Fruit fly (Drosophila melanogaster) whole organism, embryonic: Measurements from ENCODE around the gene Mfe2.

Source experiments
- Awh ChIP-seq: fragments of 200-800 bp; sonication (Bioruptor generic); IDR thresholded peaks from 2 replicates; pipeline ENCODE4, ENCODE4 v1.3.6; 2022; ENCODE audit warnings: missing biosample characterization, missing genetic modification characterization
- Bdp1 ChIP-seq: fragments of 200-800 bp; sonication (Bioruptor generic); optimal IDR thresholded peaks from 3 replicates; lab custom pipeline; 2016; ENCODE audit warnings: missing biosample characterization, missing genetic modification characterization
- Blimp-1 ChIP-seq: fragments of 200-800 bp; sonication (Bioruptor generic); optimal IDR thresholded peaks from 3 replicates; lab custom pipeline; 2018; ENCODE audit warnings: missing biosample characterization, missing genetic modification characterization, mild to moderate bottlenecking, moderate library complexity, missing genetic modification reagents
- CG10147 ChIP-seq: fragments of 200-800 bp; sonication (Bioruptor generic); optimal IDR thresholded peaks from 2 replicates; lab custom pipeline; 2019; ENCODE audit warnings: missing biosample characterization, mild to moderate bottlenecking, missing genetic modification characterization, moderate library complexity
- CG1233 ChIP-seq: fragments of 200-800 bp; sonication (Bioruptor generic); optimal IDR thresholded peaks from 4 replicates; lab custom pipeline; 2018; ENCODE audit warnings: missing biosample characterization, mild to moderate bottlenecking, missing genetic modification characterization
- CG12659 ChIP-seq: fragments of 200-800 bp; sonication (Bioruptor generic); optimal IDR thresholded peaks from 3 replicates; lab custom pipeline; 2017; ENCODE audit warnings: mild to moderate bottlenecking, missing biosample characterization, missing genetic modification reagents, missing genetic modification characterization
- CG13624 ChIP-seq: fragments of 200-800 bp; sonication (Bioruptor generic); optimal IDR thresholded peaks from 2 replicates; lab custom pipeline; 2016; ENCODE audit warnings: missing biosample characterization, missing genetic modification characterization
- CG14710 ChIP-seq: fragments of 200-800 bp; sonication (Bioruptor generic); optimal IDR thresholded peaks from 3 replicates; lab custom pipeline; 2019; ENCODE audit warnings: missing biosample characterization, mild to moderate bottlenecking, missing genetic modification characterization, moderate library complexity
- CG15514 ChIP-seq: fragments of 200-800 bp; sonication (Bioruptor generic); optimal IDR thresholded peaks from 3 replicates; lab custom pipeline; 2017; ENCODE audit warnings: missing biosample characterization, missing genetic modification characterization, mild to moderate bottlenecking, moderate library complexity, missing genetic modification reagents
- CG15696 ChIP-seq: fragments of 200-800 bp; sonication (Bioruptor generic); optimal IDR thresholded peaks from 2 replicates; lab custom pipeline; 2019; ENCODE audit warnings: missing biosample characterization, mild to moderate bottlenecking, missing genetic modification characterization, moderate library complexity
- CG2199 ChIP-seq: fragments of 200-800 bp; sonication (Bioruptor generic); IDR thresholded peaks from 3 replicates; pipeline ENCODE4 v1.3.6; 2022; ENCODE audit warnings: missing biosample characterization, missing genetic modification characterization
- CG2202 ChIP-seq: fragments of 200-800 bp; sonication (Bioruptor generic); optimal IDR thresholded peaks from 2 replicates; lab custom pipeline; 2018; ENCODE audit warnings: missing biosample characterization, mild to moderate bottlenecking, missing genetic modification characterization
- CG2889 ChIP-seq: fragments of 200-800 bp; sonication (Bioruptor generic); IDR thresholded peaks from 3 replicates; pipeline ENCODE4 v1.3.6; 2022; ENCODE audit warnings: missing biosample characterization, missing genetic modification characterization
- CG30020 ChIP-seq: fragments of 200-800 bp; optimal IDR thresholded peaks from 2 replicates; lab custom pipeline; 2019; ENCODE audit warnings: missing biosample characterization, mild to moderate bottlenecking, missing genetic modification characterization, moderate library complexity
- CG3838 ChIP-seq: fragments of 200-800 bp; sonication (Bioruptor generic); optimal IDR thresholded peaks from 3 replicates; lab custom pipeline; 2016; ENCODE audit warnings: missing biosample characterization, missing genetic modification characterization
- CG4730 ChIP-seq: fragments of 200-800 bp; sonication (Bioruptor generic); IDR thresholded peaks from 2 replicates; pipeline ENCODE4 v1.3.6; 2022; ENCODE audit warnings: missing biosample characterization, missing genetic modification characterization
- CG5953 ChIP-seq: fragments of 200-800 bp; sonication (Bioruptor generic); IDR thresholded peaks from 2 replicates; pipeline ENCODE4 v1.3.6; 2022; ENCODE audit warnings: missing biosample characterization, missing genetic modification characterization
- CG6175 ChIP-seq: fragments of 200-800 bp; sonication (Bioruptor generic); IDR thresholded peaks from 3 replicates; pipeline ENCODE4 v1.3.6; 2022; ENCODE audit warnings: missing biosample characterization, missing genetic modification characterization
- CTCF ChIP-seq: fragments of 200-800 bp; sonication (Bioruptor generic); optimal IDR thresholded peaks from 2 replicates; lab custom pipeline; 2017; ENCODE audit warnings: missing biosample characterization, mild to moderate bottlenecking, missing genetic modification characterization, moderate library complexity
- CrebB ChIP-seq: fragments of 200-800 bp; sonication (Bioruptor generic); optimal IDR thresholded peaks from 3 replicates; lab custom pipeline; 2018; ENCODE audit warnings: missing biosample characterization, mild to moderate bottlenecking, missing genetic modification characterization
- Drgx ChIP-seq: fragments of 200-800 bp; sonication (Bioruptor generic); IDR thresholded peaks from 2 replicates; pipeline ENCODE4 v1.3.6; 2022; ENCODE audit warnings: missing biosample characterization, missing genetic modification characterization
- E2f1 ChIP-seq: fragments of 200-800 bp; sonication (Bioruptor generic); IDR thresholded peaks from 2 replicates; pipeline ENCODE4 v1.3.6; 2022; ENCODE audit warnings: missing biosample characterization, missing genetic modification characterization
- E2f2 ChIP-seq: fragments of 200-800 bp; sonication (Bioruptor generic); IDR thresholded peaks from 2 replicates; pipeline ENCODE4 v1.3.6; 2022; ENCODE audit warnings: missing biosample characterization, missing genetic modification characterization
- Ets65A ChIP-seq: fragments of 200-800 bp; sonication (Bioruptor generic); peaks from one replicate; lab custom pipeline; 2016; ENCODE audit warnings: missing biosample characterization, missing genetic modification characterization
- Gug ChIP-seq: fragments of 200-800 bp; sonication (Bioruptor generic); IDR thresholded peaks from 4 replicates; pipeline ENCODE4 v1.3.6; 2022; ENCODE audit warnings: missing biosample characterization, missing genetic modification characterization
- Hr39 ChIP-seq: fragments of >200 bp; optimal IDR thresholded peaks from 2 replicates; lab custom pipeline; 2017
- Neu2 ChIP-seq: fragments of 200-800 bp; sonication (Bioruptor generic); optimal IDR thresholded peaks from 3 replicates; lab custom pipeline; 2016; ENCODE audit warnings: missing biosample characterization, missing genetic modification characterization, borderline replicate concordance
- Oli ChIP-seq: fragments of 200-800 bp; sonication (Bioruptor generic); optimal IDR thresholded peaks from 2 replicates; lab custom pipeline; 2018; ENCODE audit warnings: missing biosample characterization, mild to moderate bottlenecking, missing genetic modification characterization, moderate library complexity
- Optix ChIP-seq: fragments of 200-800 bp; sonication (Bioruptor generic); IDR thresholded peaks from 3 replicates; pipeline ENCODE4 v1.3.6; 2022; ENCODE audit warnings: missing biosample characterization, missing genetic modification characterization
- ara ChIP-seq: fragments of 200-800 bp; sonication (Bioruptor generic); IDR thresholded peaks from 2 replicates; pipeline ENCODE4 v1.3.6; 2022; ENCODE audit warnings: missing biosample characterization, missing genetic modification characterization
- bab2 ChIP-seq: fragments of 200-800 bp; sonication (Bioruptor generic); optimal IDR thresholded peaks from 2 replicates; lab custom pipeline; 2016; ENCODE audit warnings: missing biosample characterization, missing genetic modification characterization
- caup ChIP-seq: fragments of 200-800 bp; sonication (Bioruptor generic); optimal IDR thresholded peaks from 3 replicates; lab custom pipeline; 2017; ENCODE audit warnings: missing biosample characterization, mild to moderate bottlenecking, missing genetic modification characterization, moderate library complexity; ENCODE audit not compliant: severe bottlenecking
- corto ChIP-seq: fragments of 200-800 bp; sonication (Bioruptor generic); optimal IDR thresholded peaks from 2 replicates; lab custom pipeline; 2016; ENCODE audit warnings: missing biosample characterization, mild to moderate bottlenecking, missing genetic modification characterization, moderate library complexity
- dimm ChIP-seq: fragments of 200-800 bp; sonication (Bioruptor generic); IDR thresholded peaks from 2 replicates; pipeline ENCODE4 v1.3.6; 2022; ENCODE audit warnings: missing biosample characterization, missing genetic modification characterization
- disco-r ChIP-seq: fragments of 200-800 bp; sonication (Bioruptor generic); optimal IDR thresholded peaks from 2 replicates; lab custom pipeline; 2016; ENCODE audit warnings: missing biosample characterization, missing genetic modification characterization
- eve ChIP-seq, 2 experiments: fragments of >200 bp; optimal IDR thresholded peaks; 2 replicates each; lab custom pipeline; 2017; ENCODE audit warnings: missing biosample characterization in 2 of 2, missing genetic modification characterization in 2 of 2
- fd3F ChIP-seq: fragments of 200-800 bp; sonication (Bioruptor generic); optimal IDR thresholded peaks from 2 replicates; lab custom pipeline; 2018; ENCODE audit warnings: missing biosample characterization, mild to moderate bottlenecking, missing genetic modification characterization, moderate library complexity
- ftz-f1 ChIP-seq: fragments of 200-800 bp; sonication (Bioruptor generic); optimal IDR thresholded peaks from 2 replicates; lab custom pipeline; 2016; ENCODE audit warnings: missing biosample characterization, missing genetic modification characterization
- hth ChIP-seq: fragments of >200 bp; optimal IDR thresholded peaks from 2 replicates; lab custom pipeline; 2017; ENCODE audit warnings: inconsistent platforms
- kni ChIP-seq: fragments of 200-800 bp; sonication (Bioruptor generic); optimal IDR thresholded peaks from 3 replicates; lab custom pipeline; 2017; ENCODE audit warnings: mild to moderate bottlenecking, missing biosample characterization, missing genetic modification reagents, missing genetic modification characterization
- knrl ChIP-seq: fragments of 200-800 bp; sonication (Bioruptor generic); IDR thresholded peaks from 3 replicates; pipeline ENCODE4 v1.3.6; 2022; ENCODE audit warnings: missing biosample characterization, missing genetic modification characterization; ENCODE audit not compliant: partially characterized antibody
- lab ChIP-seq: fragments of 200-800 bp; sonication (Bioruptor generic); optimal IDR thresholded peaks from 3 replicates; lab custom pipeline; 2017; ENCODE audit warnings: missing biosample characterization, missing genetic modification characterization, mild to moderate bottlenecking, moderate library complexity, missing genetic modification reagents
- mirr ChIP-seq: fragments of 200-800 bp; sonication (Bioruptor generic); optimal IDR thresholded peaks from 3 replicates; lab custom pipeline; 2018; ENCODE audit warnings: missing biosample characterization, mild to moderate bottlenecking, missing genetic modification characterization
- mld ChIP-seq: fragments of 200-800 bp; sonication (Bioruptor generic); IDR thresholded peaks from 3 replicates; pipeline ENCODE4 v1.3.6; 2022; ENCODE audit warnings: missing biosample characterization, missing genetic modification characterization; ENCODE audit not compliant: partially characterized antibody
- org-1 ChIP-seq: fragments of 200-800 bp; sonication (Bioruptor generic); optimal IDR thresholded peaks from 2 replicates; lab custom pipeline; 2017; ENCODE audit warnings: missing biosample characterization, missing genetic modification characterization
- peb ChIP-seq: fragments of 200-800 bp; sonication (Bioruptor generic); IDR thresholded peaks from 2 replicates; pipeline ENCODE4 v1.3.6; 2022; ENCODE audit warnings: missing biosample characterization, missing genetic modification characterization
- rib ChIP-seq: fragments of 200-800 bp; sonication (Bioruptor generic); IDR thresholded peaks from 2 replicates; pipeline ENCODE4 v1.3.6; 2022; ENCODE audit warnings: missing biosample characterization, missing genetic modification characterization
- slou ChIP-seq: fragments of 200-800 bp; sonication (Bioruptor generic); optimal IDR thresholded peaks from 3 replicates; lab custom pipeline; 2016; ENCODE audit warnings: missing biosample characterization, missing genetic modification characterization
- sug ChIP-seq: fragments of 200-800 bp; optimal IDR thresholded peaks from 2 replicates; lab custom pipeline; 2019; ENCODE audit warnings: missing biosample characterization, mild to moderate bottlenecking, missing genetic modification characterization, moderate library complexity
- usp ChIP-seq: fragments of >200 bp; optimal IDR thresholded peaks from 2 replicates; lab custom pipeline; 2017; ENCODE audit warnings: missing biosample characterization, missing genetic modification characterization
- yki ChIP-seq: fragments of >200 bp; optimal IDR thresholded peaks from 3 replicates; lab custom pipeline; 2018
- zfh2 ChIP-seq: fragments of 200-800 bp; sonication (Bioruptor generic); optimal IDR thresholded peaks from 2 replicates; lab custom pipeline; 2016; ENCODE audit warnings: missing biosample characterization, missing genetic modification characterization

Mfe2 gene

dm6 chrX:16279340-16279941 lies 8.7 kb downstream of the Mfe2 start (continued):
- TF ChIP-seq CG6175 (GFP tag; lab: Robert Waterston, UW) (peak; percentile 80), Blimp-1 (GFP tag; lab: Kevin White, UChicago) (peak; percentile 68), Oli (tag; lab: Kevin White, UChicago) (peak; percentile 82), Hr39 (no peak), peb (GFP tag; lab: Robert Waterston, UW) (peak; percentile 88), caup (GFP tag; lab: Kevin White, UChicago) (peak; percentile 70), hth (lab: Kevin White, UChicago) (no peak), corto (no peak), CG14710 (peak; percentile 39), Optix (GFP tag; lab: Robert Waterston, UW) (peak; percentile 88), usp (GFP tag; lab: Kevin White, UChicago) (no peak), rib (peak; percentile 64), org-1 (peak; percentile 80), zfh2 (GFP tag; lab: Kevin White, UChicago) (peak; percentile 69), Gug (peak; percentile 97), CG3838 (no peak), knrl (GFP tag; lab: Robert Waterston, UW) (peak; percentile 43; the same call in 1 of the 3 replicates), eve (GFP tag; optimal IDR thresholded peaks at IDR 0.05; lab: Kevin White, UChicago) (peak in 1 of 2 experiments; percentile 84), CG15696 (tag; lab: Kevin White, UChicago) (peak; percentile 59), fd3F (GFP tag; lab: Kevin White, UChicago) (peak; percentile 52), CrebB (peak; percentile 22), slou (GFP tag; lab: Kevin White, UChicago) (peak; percentile 30), sug (tag; lab: Kevin White, UChicago) (peak; percentile 73), mld (GFP tag; lab: Robert Waterston, UW) (no peak), CG5953 (GFP tag; lab: Robert Waterston, UW) (peak; percentile 83), bab2 (peak; percentile 83), Awh (peak; percentile 88), ftz-f1 (GFP tag; lab: Kevin White, UChicago) (peak; percentile 4), CG12659 (GFP tag; lab: Kevin White, UChicago) (peak; percentile 55), Drgx (GFP tag; lab: Robert Waterston, UW) (peak; percentile 93), CG13624 (GFP tag; lab: Kevin White, UChicago) (peak; percentile 82), CG2202 (peak; percentile 39), CG2199 (GFP tag; lab: Robert Waterston, UW) (peak; percentile 84), CG30020 (tag; lab: Kevin White, UChicago) (no peak), Neu2 (GFP tag; lab: Kevin White, UChicago) (no peak), CG10147 (peak; percentile 62), kni (GFP tag; lab: Kevin White, UChicago) (peak; percentile 2), yki (no peak), ara (GFP tag; lab: Robert Waterston, UW) (peak; percentile 90), CG15514 (GFP tag; lab: Kevin White, UChicago) (peak; percentile 50), CG2889 (GFP tag; lab: Robert Waterston, UW) (peak; percentile 66; the same call in 2 of the 3 replicates), CTCF (GFP tag; lab: Kevin White, UChicago) (peak; percentile 48), Ets65A (peak; percentile 98), E2f2 (GFP tag; lab: Robert Waterston, UW) (peak; percentile 42), E2f1 (GFP tag; lab: Robert Waterston, UW) (peak; percentile 85), Bdp1 (GFP tag; lab: Kevin White, UChicago) (peak; percentile 31), CG4730 (GFP tag; lab: Robert Waterston, UW) (peak; percentile 86), mirr (peak; percentile 8), disco-r (peak; percentile 66), dimm (GFP tag; lab: Robert Waterston, UW) (no peak), lab (peak; percentile 84), CG1233 (GFP tag; lab: Kevin White, UChicago) (peak; percentile 92)
